Fruit fly (Drosophila melanogaster) whole organism, prepupa: ENCODE results near the gene CG12155.

ENCODE experiments used
- CG10631 ChIP-seq: fragments of 200-800 bp; sonication (Bioruptor generic); optimal IDR thresholded peaks from 2 replicates; lab custom pipeline; 2016; ENCODE audit warnings: missing biosample characterization, missing genetic modification characterization
- CG10669 ChIP-seq: fragments of 200-800 bp; sonication (Bioruptor generic); optimal IDR thresholded peaks from 3 replicates; lab custom pipeline; 2018; ENCODE audit warnings: missing biosample characterization, mild to moderate bottlenecking, missing genetic modification characterization, moderate library complexity
- CG11902 ChIP-seq: fragments of 200-800 bp; sonication (Bioruptor generic); optimal IDR thresholded peaks from 3 replicates; lab custom pipeline; 2016; ENCODE audit warnings: missing biosample characterization, missing genetic modification characterization
- CG15336 ChIP-seq: fragments of 200-800 bp; sonication (Bioruptor generic); IDR thresholded peaks from 2 replicates; pipeline ENCODE4 v1.3.6; 2022; ENCODE audit warnings: missing biosample characterization, missing genetic modification characterization
- CG1621 ChIP-seq: fragments of 200-800 bp; sonication (Bioruptor generic); optimal IDR thresholded peaks from 3 replicates; lab custom pipeline; 2018; ENCODE audit warnings: missing biosample characterization, mild to moderate bottlenecking, missing genetic modification characterization
- CG16779 ChIP-seq: fragments of 200-800 bp; sonication (Bioruptor generic); optimal IDR thresholded peaks from 3 replicates; lab custom pipeline; 2017; ENCODE audit warnings: missing biosample characterization, mild to moderate bottlenecking, missing genetic modification characterization
- CG3032 ChIP-seq: fragments of 200-800 bp; optimal IDR thresholded peaks from 2 replicates; lab custom pipeline; 2019; ENCODE audit warnings: missing biosample characterization, mild to moderate bottlenecking, missing genetic modification characterization, moderate library complexity
- CG31627 ChIP-seq: fragments of 200-800 bp; sonication (Bioruptor generic); optimal IDR thresholded peaks from 3 replicates; lab custom pipeline; 2016; ENCODE audit warnings: missing biosample characterization, missing genetic modification characterization
- CG32006 ChIP-seq: fragments of 200-800 bp; sonication (Bioruptor generic); optimal IDR thresholded peaks from 3 replicates; lab custom pipeline; 2017; ENCODE audit warnings: missing biosample characterization, mild to moderate bottlenecking, missing genetic modification characterization
- CG34406 ChIP-seq: fragments of 200-800 bp; sonication (Bioruptor generic); optimal IDR thresholded peaks from 3 replicates; lab custom pipeline; 2016; ENCODE audit warnings: missing biosample characterization, missing genetic modification characterization
- CG3919 ChIP-seq: fragments of 200-800 bp; sonication (Bioruptor generic); optimal IDR thresholded peaks from 3 replicates; lab custom pipeline; 2016; ENCODE audit warnings: missing biosample characterization, missing genetic modification characterization
- CG4318 ChIP-seq: fragments of 200-800 bp; sonication (Bioruptor generic); optimal IDR thresholded peaks from 3 replicates; lab custom pipeline; 2017; ENCODE audit warnings: missing biosample characterization, mild to moderate bottlenecking, missing genetic modification characterization
- CG6163 ChIP-seq: fragments of 200-800 bp; sonication (Bioruptor generic); IDR thresholded peaks from 3 replicates; pipeline ENCODE4 v1.3.6; 2022; ENCODE audit warnings: missing biosample characterization, missing genetic modification characterization
- CG6276 ChIP-seq: fragments of 200-800 bp; sonication (Bioruptor generic); optimal IDR thresholded peaks from 2 replicates; lab custom pipeline; 2017; ENCODE audit warnings: missing biosample characterization, mild to moderate bottlenecking, missing genetic modification characterization
- CG6792 ChIP-seq: fragments of 200-800 bp; sonication (Bioruptor generic); optimal IDR thresholded peaks from 3 replicates; lab custom pipeline; 2016; ENCODE audit warnings: missing biosample characterization, missing genetic modification characterization
- CG6854 ChIP-seq: fragments of 200-800 bp; sonication (Bioruptor generic); optimal IDR thresholded peaks from 2 replicates; lab custom pipeline; 2017; ENCODE audit warnings: missing biosample characterization, mild to moderate bottlenecking, missing genetic modification characterization
- CG8119 ChIP-seq: fragments of 200-800 bp; sonication (Bioruptor generic); IDR thresholded peaks from 3 replicates; pipeline ENCODE4 v1.3.6; 2022; ENCODE audit warnings: missing biosample characterization, missing genetic modification characterization
- CG8319 ChIP-seq: fragments of 200-800 bp; sonication (Bioruptor generic); optimal IDR thresholded peaks from 3 replicates; lab custom pipeline; 2016; ENCODE audit warnings: missing biosample characterization, missing genetic modification characterization
- CG8632 ChIP-seq: fragments of 200-800 bp; sonication (Bioruptor generic); optimal IDR thresholded peaks from 3 replicates; lab custom pipeline; 2016; ENCODE audit warnings: missing biosample characterization, missing genetic modification characterization
- CG9139 ChIP-seq: fragments of 200-800 bp; sonication (Bioruptor generic); optimal IDR thresholded peaks from 3 replicates; lab custom pipeline; 2017; ENCODE audit warnings: missing biosample characterization, mild to moderate bottlenecking, missing genetic modification characterization
- Eip78C ChIP-seq: fragments of 200-800 bp; sonication (Bioruptor generic); peaks from one replicate; lab custom pipeline; 2016; ENCODE audit warnings: missing biosample characterization, missing genetic modification characterization
- Gug ChIP-seq: fragments of 200-800 bp; sonication (Bioruptor generic); IDR thresholded peaks from 2 replicates; pipeline ENCODE4 v1.3.6; 2022; ENCODE audit warnings: missing biosample characterization, missing genetic modification characterization
- Hr39 ChIP-seq: fragments of 200-800 bp; sonication (Bioruptor generic); optimal IDR thresholded peaks from 2 replicates; lab custom pipeline; 2016; ENCODE audit warnings: missing biosample characterization, missing genetic modification characterization
- Hr4 ChIP-seq: fragments of 200-800 bp; sonication (Bioruptor generic); optimal IDR thresholded peaks from 3 replicates; lab custom pipeline; 2016; ENCODE audit warnings: missing biosample characterization, missing genetic modification characterization
- Sox102F ChIP-seq: fragments of 200-800 bp; sonication (Bioruptor generic); optimal IDR thresholded peaks from 2 replicates; lab custom pipeline; 2016; ENCODE audit warnings: missing biosample characterization, mild to moderate bottlenecking, missing genetic modification characterization
- Sox14 ChIP-seq: fragments of 200-800 bp; sonication (Bioruptor generic); optimal IDR thresholded peaks from 3 replicates; lab custom pipeline; 2016; ENCODE audit warnings: missing biosample characterization, missing genetic modification characterization
- Sox15 ChIP-seq: fragments of 200-800 bp; sonication (Bioruptor generic); optimal IDR thresholded peaks from 3 replicates; lab custom pipeline; 2016; ENCODE audit warnings: missing biosample characterization, missing genetic modification characterization
- achi ChIP-seq: fragments of 200-800 bp; sonication (Bioruptor generic); optimal IDR thresholded peaks from 3 replicates; lab custom pipeline; 2016; ENCODE audit warnings: missing biosample characterization, missing genetic modification characterization
- cyc ChIP-seq: fragments of 200-800 bp; sonication (Bioruptor generic); optimal IDR thresholded peaks from 3 replicates; lab custom pipeline; 2016; ENCODE audit warnings: missing biosample characterization, missing genetic modification characterization
- dac ChIP-seq: fragments of 200-800 bp; sonication (Bioruptor generic); optimal IDR thresholded peaks from 2 replicates; lab custom pipeline; 2017; ENCODE audit warnings: missing biosample characterization, mild to moderate bottlenecking, missing genetic modification characterization
- dsx ChIP-seq: fragments of 200-800 bp; optimal IDR thresholded peaks from 3 replicates; lab custom pipeline; 2019; ENCODE audit warnings: missing biosample characterization, mild to moderate bottlenecking, missing genetic modification characterization, moderate library complexity; ENCODE audit not compliant: poor library complexity, severe bottlenecking
- eg ChIP-seq: fragments of 200-800 bp; sonication (Bioruptor generic); IDR thresholded peaks from 3 replicates; pipeline ENCODE4 v1.3.6; 2022; ENCODE audit warnings: missing biosample characterization, missing genetic modification characterization
- esn ChIP-seq: fragments of 200-800 bp; sonication (Bioruptor generic); optimal IDR thresholded peaks from 2 replicates; lab custom pipeline; 2016; ENCODE audit warnings: missing biosample characterization, mild to moderate bottlenecking, missing genetic modification characterization, moderate library complexity
- fd59A ChIP-seq: fragments of 200-800 bp; sonication (Bioruptor generic); optimal IDR thresholded peaks from 2 replicates; lab custom pipeline; 2017; ENCODE audit warnings: missing biosample characterization, mild to moderate bottlenecking, missing genetic modification characterization, missing genetic modification reagents
- fkh ChIP-seq: fragments of 200-800 bp; sonication (Bioruptor generic); optimal IDR thresholded peaks from 3 replicates; lab custom pipeline; 2017; ENCODE audit warnings: missing biosample characterization, mild to moderate bottlenecking, missing genetic modification characterization, moderate library complexity
- lz ChIP-seq: fragments of 200-800 bp; sonication (Bioruptor generic); optimal IDR thresholded peaks from 3 replicates; lab custom pipeline; 2016; ENCODE audit warnings: missing biosample characterization, missing genetic modification characterization
- net ChIP-seq: fragments of 200-800 bp; sonication (Bioruptor generic); optimal IDR thresholded peaks from 3 replicates; lab custom pipeline; 2016; ENCODE audit warnings: missing biosample characterization, missing genetic modification characterization
- salr ChIP-seq, 2 experiments: fragments of 200-800 bp; sonication (Bioruptor generic); optimal IDR thresholded peaks; 3 replicates each; lab custom pipeline; 2016 to 2018; ENCODE audit warnings: missing biosample characterization in 2 of 2, missing genetic modification characterization in 2 of 2, mild to moderate bottlenecking in 1 of 2
- svp ChIP-seq: fragments of 200-800 bp; sonication (Bioruptor generic); peaks from one replicate; lab custom pipeline; 2016; ENCODE audit warnings: missing biosample characterization, missing genetic modification characterization
- vri ChIP-seq: fragments of 200-800 bp; sonication (Bioruptor generic); optimal IDR thresholded peaks from 3 replicates; lab custom pipeline; 2016; ENCODE audit warnings: missing biosample characterization, mild to moderate bottlenecking, missing genetic modification characterization

Gene CG12155

DNA sequence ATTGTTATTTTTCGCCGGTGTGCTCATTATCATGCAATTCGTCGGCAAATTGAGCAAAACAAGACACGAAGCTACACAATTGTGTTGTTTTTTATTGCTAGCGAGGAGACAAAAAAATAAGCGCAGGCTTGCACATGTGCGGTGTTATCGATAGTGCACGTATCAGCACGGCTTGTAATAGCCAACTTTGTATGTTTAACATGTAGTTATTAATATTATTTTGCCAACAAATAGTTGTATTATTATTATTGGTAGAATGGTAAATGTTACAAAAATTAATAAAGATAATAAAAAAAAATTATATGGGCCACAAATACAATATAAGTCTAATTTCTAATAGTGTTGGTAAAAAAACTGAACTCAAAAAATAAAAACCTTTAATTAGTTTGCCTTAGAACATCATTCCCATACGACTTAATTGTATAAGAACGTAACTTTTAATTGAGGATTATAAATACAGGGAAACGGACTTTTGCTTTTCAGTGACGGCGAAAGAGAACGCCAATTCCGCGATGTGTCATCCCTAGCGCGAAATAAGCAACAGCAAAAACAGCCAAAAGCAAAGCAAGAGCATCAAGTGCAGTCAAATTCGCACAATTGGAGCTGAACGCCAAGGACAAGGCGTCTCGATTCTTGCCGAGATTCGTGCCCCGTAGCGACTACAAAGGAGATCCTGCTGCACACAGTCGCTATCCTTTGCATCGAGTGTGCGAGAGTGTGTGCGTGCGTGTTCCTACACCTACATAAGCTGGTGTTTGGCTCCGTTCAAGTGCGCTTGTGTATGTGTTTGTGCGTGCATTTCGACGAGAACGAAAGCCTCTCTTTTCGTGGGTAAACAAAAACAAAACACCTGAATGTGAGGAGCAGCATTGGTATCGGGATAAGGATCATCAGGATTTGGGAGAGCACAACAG lies at the start of gene CG12155, which contains the start of gene NELF-B:
Gene CG12155 (plus strand): TSS at position 505 of the 914 bp plus-strand sequence.
Gene NELF-B (minus strand): TSS at position 111 of the 914 bp plus-strand sequence.
- no peak for TF ChIP-seq vri (GFP tag; lab: Kevin White, UChicago)
- no peak for TF ChIP-seq CG16779
- TF ChIP-seq CG4318 (GFP tag; lab: Kevin White, UChicago): no peak
- no peak for TF ChIP-seq CG9139
- TF ChIP-seq cyc (GFP tag; lab: Kevin White, UChicago): peak; percentile 54
- TF ChIP-seq Sox14 (GFP tag; lab: Kevin White, UChicago): peak; percentile 52
- TF ChIP-seq fd59A (GFP tag; lab: Kevin White, UChicago): no peak
- no peak for TF ChIP-seq CG3919 (GFP tag; lab: Kevin White, UChicago)
- peak; percentile 0 for TF ChIP-seq CG8319
- peak; percentile 37 for TF ChIP-seq Hr39 (GFP tag; lab: Kevin White, UChicago)
- TF ChIP-seq CG11902 (GFP tag; lab: Kevin White, UChicago): peak; percentile 35
- no peak for TF ChIP-seq achi
- TF ChIP-seq eg (GFP tag; lab: Robert Waterston, UW): peak; percentile 36; the same call in 1 of the 3 replicates
- TF ChIP-seq svp: peak; percentile 77
- TF ChIP-seq Hr4 (GFP tag; lab: Kevin White, UChicago): no peak
- no peak for TF ChIP-seq CG6854 (GFP tag; lab: Kevin White, UChicago)
- peak; percentile 63 for TF ChIP-seq esn
- no peak for TF ChIP-seq CG10669 (GFP tag; lab: Kevin White, UChicago)
- TF ChIP-seq lz (GFP tag; lab: Kevin White, UChicago): peak; percentile 60
- TF ChIP-seq CG3032 (tag; lab: Kevin White, UChicago): peak; percentile 55
- no peak for TF ChIP-seq Sox102F (GFP tag; lab: Kevin White, UChicago)
- peak; percentile 41 for TF ChIP-seq CG34406 (GFP tag; lab: Kevin White, UChicago)
- peak; percentile 39 for TF ChIP-seq CG8632 (GFP tag; lab: Kevin White, UChicago)
- peak; percentile 15 for TF ChIP-seq Sox15 (GFP tag; lab: Kevin White, UChicago)
- TF ChIP-seq Gug: no peak
- peak; percentile 77 for TF ChIP-seq Eip78C (GFP tag; lab: Kevin White, UChicago)
- peak; percentile 69 for TF ChIP-seq dsx
- TF ChIP-seq net (GFP tag; lab: Kevin White, UChicago): no peak
- peak; percentile 71 for TF ChIP-seq CG10631 (GFP tag; lab: Kevin White, UChicago)
- no peak for TF ChIP-seq CG15336 (GFP tag; lab: Robert Waterston, UW)
- TF ChIP-seq CG6163 (GFP tag; lab: Robert Waterston, UW): 0 out of 3 replicates have a peak, but pooled peaks have one; percentile 26
- TF ChIP-seq fkh: peak; percentile 47
- TF ChIP-seq dac (GFP tag; lab: Kevin White, UChicago): peak; percentile 10
- peak; percentile 69 for TF ChIP-seq CG32006 (GFP tag; lab: Kevin White, UChicago)
- TF ChIP-seq CG31627 (GFP tag; lab: Kevin White, UChicago): peak; percentile 46

DNA sequence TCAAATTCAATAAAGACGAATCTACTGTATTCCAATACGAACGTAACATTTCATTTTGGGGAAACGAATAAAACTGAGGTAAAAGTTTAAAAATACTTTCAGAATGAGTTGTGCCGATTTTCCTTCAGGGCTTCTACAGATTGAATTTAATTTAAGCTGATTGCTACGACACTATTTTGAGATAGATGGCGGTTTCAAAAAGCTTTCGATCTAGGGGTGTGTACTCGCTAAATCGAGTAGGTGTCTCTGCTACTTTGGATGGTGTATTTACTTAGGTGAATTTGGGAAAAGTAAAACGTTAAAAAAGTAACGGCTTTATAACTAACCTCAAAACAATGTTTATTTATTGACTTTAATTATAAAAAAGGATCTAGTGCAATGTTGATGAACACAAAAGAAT lies 49.7 kb upstream of the CG12155 start:
- TF ChIP-seq fd59A (GFP tag; lab: Kevin White, UChicago): no peak
- TF ChIP-seq svp: no peak
- no peak for TF ChIP-seq CG6276 (GFP tag; lab: Kevin White, UChicago)
- no peak for TF ChIP-seq CG8119
- TF ChIP-seq net (GFP tag; lab: Kevin White, UChicago): no peak
- TF ChIP-seq CG1621: no peak
- TF ChIP-seq CG3919 (GFP tag; lab: Kevin White, UChicago): no peak
- TF ChIP-seq Hr4 (GFP tag; lab: Kevin White, UChicago): no peak
- no peak for TF ChIP-seq Eip78C (GFP tag; lab: Kevin White, UChicago)
- no peak for TF ChIP-seq salr (GFP tag; optimal IDR thresholded peaks at IDR 0.05; lab: Kevin White, UChicago)
- no peak for TF ChIP-seq CG11902 (GFP tag; lab: Kevin White, UChicago)
- TF ChIP-seq Sox102F (GFP tag; lab: Kevin White, UChicago): no peak
- no peak for TF ChIP-seq CG6792 (GFP tag; lab: Kevin White, UChicago)
- no peak for TF ChIP-seq CG16779
